Worm (Caenorhabditis elegans): ENCODE results near the gene R144.3.
"Not testable (repeated sequence)": the region's sequence is repeated elsewhere in the genome, so short reads cannot be mapped to it uniquely, and the experiment has no call there.

DNA sequence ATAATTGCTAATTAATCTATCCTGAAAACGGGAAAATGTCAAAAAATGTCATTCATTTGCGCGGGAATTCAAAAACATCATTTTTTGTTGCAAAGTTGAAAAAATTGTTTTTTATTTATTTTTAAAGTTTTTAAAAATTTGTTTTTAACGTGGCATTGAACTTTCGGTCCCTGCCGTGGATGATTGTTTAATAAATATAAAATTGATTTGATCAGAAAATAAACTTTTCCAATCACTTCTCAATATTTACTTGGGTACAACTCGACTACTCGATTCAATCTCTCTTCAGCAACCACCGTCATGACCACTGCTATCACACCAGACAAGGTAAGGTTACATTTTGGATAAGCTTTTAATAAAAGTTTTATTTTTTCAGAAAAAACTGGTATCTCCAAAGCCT, 40.6 kb downstream of the R144.3 start, which contains the start of gene C45G9.4:
- not testable (repeated sequence) for TF ChIP-seq ceh-13 (GFP tag; optimal IDR thresholded peaks at IDR 0.05); tbx-37 (GFP tag; conservative IDR thresholded peaks at IDR 0.05); ama-1 (optimal IDR thresholded peaks at IDR 0.05)
